Worm (Caenorhabditis elegans) whole organism, L1 larva: ENCODE results near the gene C24H11.5.

Experiments used
- mdl-1 ChIP-seq, 2 experiments: fragments of 150-350 bp; optimal IDR thresholded peaks; 2 replicates each; lab custom pipeline; 2014 to 2017; ENCODE audit warnings: missing biosample characterization in 2 of 2, missing genetic modification characterization in 2 of 2, inconsistent platforms in 1 of 2
- pqm-1 ChIP-seq: sonication (generic microtip); optimal IDR thresholded peaks from 3 replicates; lab custom pipeline; 2017; ENCODE audit warnings: missing biosample characterization, missing genetic modification characterization
- unc-130 ChIP-seq: fragments of 150-350 bp; optimal IDR thresholded peaks from 2 replicates; lab custom pipeline; 2017; ENCODE audit warnings: missing biosample characterization, missing genetic modification characterization, inconsistent platforms
- unc-62 ChIP-seq: fragments of 150-350 bp; optimal IDR thresholded peaks from 2 replicates; lab custom pipeline; 2014; ENCODE audit warnings: missing biosample characterization, missing genetic modification reagents, missing genetic modification characterization
- ztf-11 ChIP-seq, 2 experiments: sonication (generic microtip); optimal IDR thresholded peaks; 2 replicates each; lab custom pipeline; 2016 to 2017; ENCODE audit warnings: missing genetic modification characterization in 2 of 2, missing biosample characterization in 1 of 2, missing compliant biosample characterization in 1 of 2

DNA sequence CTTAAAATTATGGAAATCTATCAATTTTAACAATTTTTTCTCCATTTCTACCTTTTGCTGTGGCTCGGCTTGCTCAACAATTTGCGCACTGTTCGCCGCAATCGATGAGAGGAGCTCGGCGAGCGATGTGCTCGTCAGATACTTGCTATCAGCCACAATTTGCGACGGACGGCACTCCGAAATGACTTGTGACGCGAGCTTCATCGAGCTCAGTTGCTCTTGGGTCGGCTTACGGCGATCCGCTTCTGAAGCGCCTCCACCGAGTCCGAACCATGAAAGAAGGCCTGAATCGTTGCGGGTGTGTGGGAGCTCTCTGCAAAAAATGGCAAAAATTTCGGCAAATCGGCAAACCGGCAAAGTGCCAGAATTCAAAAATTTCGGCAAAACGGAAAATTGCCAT, 19.4 kb upstream of the C24H11.5 start:
- TF ChIP-seq pqm-1 (tag; lab: Kevin White, UChicago) (no peak), unc-130 (no peak), unc-62 (GFP tag; lab: Kevin White, UChicago) (no peak), ztf-11 (tag; optimal IDR thresholded peaks at IDR 0.05; lab: Kevin White, UChicago) (no peak), mdl-1 (tag; optimal IDR thresholded peaks at IDR 0.05; lab: Kevin White, UChicago) (no peak)
